Worm (Caenorhabditis elegans): ENCODE results near the gene pnp-1.

pnp-1 gene

DNA sequence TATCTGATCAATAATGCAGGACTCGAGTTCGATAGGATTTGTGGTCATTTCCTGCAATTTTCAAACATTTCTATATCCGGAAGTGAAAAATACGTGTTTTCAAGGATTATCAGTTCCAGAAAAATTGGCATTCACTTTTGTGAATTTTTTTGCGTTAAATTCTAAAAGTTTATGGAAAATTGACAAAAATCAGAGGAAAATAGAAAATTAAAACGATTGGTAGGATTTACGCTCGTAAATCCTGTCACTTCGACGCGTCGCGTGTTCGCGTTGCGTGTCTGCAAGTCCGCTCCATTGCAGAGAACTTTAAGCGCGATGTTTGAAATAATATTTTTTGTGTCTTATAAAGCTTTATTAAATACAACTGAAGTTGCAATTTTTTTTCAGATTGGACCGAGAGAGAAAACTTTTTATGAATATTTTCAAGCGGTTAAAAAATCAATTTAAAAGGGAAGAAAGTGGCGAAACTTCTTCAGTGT lies 42.7 kb downstream of the pnp-1 start, which contains the start of gene rcat-1 (continued):
- TF ChIP-seq hmg-1.1 (GFP tag; IDR thresholded peaks at IDR 0.05) (peak; percentile 49; the same call in 1 of the 2 replicates), ces-1 (GFP tag; optimal IDR thresholded peaks at IDR 0.05) (no peak), nhr-237 (tag; optimal IDR thresholded peaks at IDR 0.05) (no peak), F10B5.3 (tag; optimal IDR thresholded peaks at IDR 0.05) (no peak), nhr-42 (GFP tag; IDR thresholded peaks at IDR 0.05) (no peak), D1046.2 (GFP tag; IDR thresholded peaks at IDR 0.05) (no peak), saeg-2 (GFP tag; IDR thresholded peaks at IDR 0.05) (no peak), lin-13 (GFP tag; optimal IDR thresholded peaks at IDR 0.05) (peak; percentile 71), F37D6.2 (tag; optimal IDR thresholded peaks at IDR 0.05) (no peak), ztf-7 (tag; optimal IDR thresholded peaks at IDR 0.05) (peak; percentile 22), hlh-30 (tag; optimal IDR thresholded peaks at IDR 0.05; ENCODE audit: insufficient read depth) (peak; percentile 88), php-3 (GFP tag; IDR thresholded peaks at IDR 0.05) (0 out of 2 replicates have a peak, but pooled peaks have one; percentile 12), R02D3.7 (tag; optimal IDR thresholded peaks at IDR 0.05) (peak; percentile 100), arid-1 (GFP tag; conservative IDR thresholded peaks at IDR 0.05) (no peak), ceh-20 (GFP tag; IDR thresholded peaks at IDR 0.05) (no peak), nhr-10 (tag; optimal IDR thresholded peaks at IDR 0.05) (no peak), nhr-77 (tag; optimal IDR thresholded peaks at IDR 0.05) (peak; percentile 85), lin-15B (tag; optimal IDR thresholded peaks at IDR 0.05) (peak; percentile 61), nhr-25 (tag; optimal IDR thresholded peaks at IDR 0.05; ENCODE audit: borderline replicate concordance, insufficient read depth) (peak; percentile 40), rbr-2 (tag; optimal IDR thresholded peaks at IDR 0.05) (peak; percentile 47)

DNA sequence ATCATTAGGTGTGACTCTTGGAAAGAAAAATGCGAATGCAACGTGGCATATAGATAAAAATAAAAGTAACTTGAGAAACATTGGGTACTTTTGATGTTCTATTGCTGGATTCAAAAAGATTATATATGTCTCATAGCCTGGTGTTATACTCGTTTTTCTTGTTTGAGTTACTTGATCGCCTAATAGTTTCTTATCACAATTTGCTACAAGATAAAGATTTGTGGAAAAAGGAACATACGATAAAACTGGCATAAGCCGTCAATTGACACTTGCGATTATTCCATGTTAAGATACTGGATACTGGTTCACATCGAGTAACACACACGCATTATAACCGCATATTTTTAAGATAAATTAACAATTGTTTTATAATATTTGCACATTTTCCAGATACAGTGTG lies 45.6 kb downstream of the pnp-1 start, which contains the start of gene grl-19:
grl-19 (minus strand) TSS at position 101 of the 400 bp plus-strand sequence.
- TF ChIP-seq zag-1 (tag; optimal IDR thresholded peaks at IDR 0.05) = no peak
- TF ChIP-seq aha-1 (tag) = peak; percentile 64

DNA sequence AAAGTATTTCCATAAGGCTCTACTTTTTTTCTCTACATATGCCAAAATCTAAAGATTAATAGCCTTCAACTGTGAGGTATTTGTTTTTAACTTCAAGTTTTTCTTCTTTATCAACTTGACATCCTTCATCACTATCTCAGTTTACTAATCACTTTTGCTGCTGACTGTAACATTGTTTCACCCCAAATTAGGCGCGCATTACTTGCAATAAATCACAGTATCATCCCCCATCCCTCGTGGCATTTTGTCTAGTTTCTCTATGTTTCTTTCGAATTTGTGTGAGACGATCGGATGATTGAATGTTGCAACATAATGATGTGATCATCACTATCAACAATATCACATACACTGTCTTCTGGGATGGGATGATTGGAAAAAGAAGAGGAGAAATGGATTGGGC lies 50.6 kb downstream of the pnp-1 start:
- TF ChIP-seq rbr-2 (tag; optimal IDR thresholded peaks at IDR 0.05) (no peak), lin-13 (GFP tag; optimal IDR thresholded peaks at IDR 0.05) (peak; percentile 2), madf-9 (GFP tag; conservative IDR thresholded peaks at IDR 0.05) (no peak), snpc-4 (tag; optimal IDR thresholded peaks at IDR 0.05) (no peak), T26A8.4 (GFP tag; IDR thresholded peaks at IDR 0.05) (no peak), nhr-41 (GFP tag; IDR thresholded peaks at IDR 0.05) (no peak), daf-16 (GFP tag; optimal IDR thresholded peaks at IDR 0.05) (no peak), daf-16 (tag; optimal IDR thresholded peaks at IDR 0.05) (no peak), mxl-2 (GFP tag; conservative IDR thresholded peaks at IDR 0.05) (no peak), nhr-48 (tag; optimal IDR thresholded peaks at IDR 0.05) (no peak), mes-2 (tag; optimal IDR thresholded peaks at IDR 0.05; ENCODE audit: poor library complexity, severe bottlenecking) (no peak), dmd-8 (GFP tag; IDR thresholded peaks at IDR 0.05) (no peak), nhr-6 (tag; optimal IDR thresholded peaks at IDR 0.05) (no peak), sdz-12 (GFP tag; optimal IDR thresholded peaks at IDR 0.05) (no peak), zip-2 (tag; optimal IDR thresholded peaks at IDR 0.05) (no peak), vab-7 (GFP tag; IDR thresholded peaks at IDR 0.05) (no peak), daf-8 (GFP tag; IDR thresholded peaks at IDR 0.05) (no peak), saeg-2 (GFP tag; IDR thresholded peaks at IDR 0.05) (no peak), snpc-1.2 (GFP tag; IDR thresholded peaks at IDR 0.05) (no peak), ama-1 (optimal IDR thresholded peaks at IDR 0.05) (no peak), hlh-11 (tag; optimal IDR thresholded peaks at IDR 0.05) (peak; percentile 66), ceh-32 (tag; optimal IDR thresholded peaks at IDR 0.05; ENCODE audit: poor library complexity) (no peak), zip-11 (GFP tag; IDR thresholded peaks at IDR 0.05) (no peak), nhr-111 (GFP tag; optimal IDR thresholded peaks at IDR 0.05) (no peak), duxl-1 (tag; optimal IDR thresholded peaks at IDR 0.05; ENCODE audit: poor library complexity) (no peak), lin-1 (GFP tag; IDR thresholded peaks at IDR 0.05) (no peak), F49E8.2 (tag; optimal IDR thresholded peaks at IDR 0.05; ENCODE audit: borderline replicate concordance) (no peak), ZK546.5 (tag; optimal IDR thresholded peaks at IDR 0.05) (no peak), lin-29 (GFP tag; IDR thresholded peaks at IDR 0.05) (no peak), Y5F2A.4 (GFP tag; optimal IDR thresholded peaks at IDR 0.05) (no peak)
